Worm (Caenorhabditis elegans): ENCODE data around the gene ccdc-149.

DNA sequence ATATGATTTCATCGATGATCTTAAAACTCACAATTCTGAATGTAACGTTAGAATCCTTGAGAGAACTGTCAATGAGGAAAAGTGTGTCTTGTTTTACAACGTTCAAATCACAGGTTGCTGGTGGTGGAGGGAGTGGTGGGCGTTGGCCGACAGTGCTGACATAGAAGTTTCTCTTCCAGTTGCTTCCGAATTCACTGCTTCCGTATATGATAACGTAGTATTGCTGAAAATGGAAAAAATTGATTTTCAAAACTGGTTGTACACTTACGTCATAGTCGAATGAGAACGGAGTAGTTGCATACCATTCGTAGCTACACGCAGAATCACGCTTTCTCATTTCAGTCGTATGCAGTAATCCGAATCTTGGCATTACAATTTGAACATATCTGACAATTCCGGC is 19.4 kb downstream of the ccdc-149 start:
- no peak for TF ChIP-seq ceh-19 (GFP tag; optimal IDR thresholded peaks at IDR 0.05)
- no peak for TF ChIP-seq F13H6.1 (tag; optimal IDR thresholded peaks at IDR 0.05)
- TF ChIP-seq K09A11.1 (tag; optimal IDR thresholded peaks at IDR 0.05; ENCODE audit: insufficient read depth): no peak
- TF ChIP-seq pha-4 (tag; optimal IDR thresholded peaks at IDR 0.05): no peak
- TF ChIP-seq hlh-6 (tag; optimal IDR thresholded peaks at IDR 0.05): no peak
- no peak for TF ChIP-seq unc-55 (GFP tag; optimal IDR thresholded peaks at IDR 0.05)
- no peak for TF ChIP-seq ama-1 (optimal IDR thresholded peaks at IDR 0.05)
- TF ChIP-seq gmeb-2 (tag; optimal IDR thresholded peaks at IDR 0.05): no peak

Measured in whole organism, late embryonic.